Worm (Caenorhabditis elegans) whole organism, L4 larva: ENCODE data around the gene F29C4.4.

Experiments used
- T26A8.4 ChIP-seq: fragments of 200-800 bp; sonication (Bioruptor generic); IDR thresholded peaks from 2 replicates; pipeline ENCODE4 v1.3.6; 2022; ENCODE audit warnings: missing genetic modification characterization, missing compliant biosample characterization
- Y105C5A.15 ChIP-seq: fragments of 200-800 bp; sonication (Bioruptor generic); IDR thresholded peaks from 2 replicates; pipeline ENCODE4 v1.3.6; 2022; ENCODE audit warnings: missing genetic modification characterization, missing compliant biosample characterization
- Y48G9A.11 ChIP-seq: fragments of 200-800 bp; sonication (Bioruptor generic); IDR thresholded peaks from 2 replicates; pipeline ENCODE4 v1.3.6; 2022; ENCODE audit warnings: missing genetic modification reagents, missing genetic modification characterization, missing compliant biosample characterization
- aly-2 ChIP-seq: sonication (generic microtip); optimal IDR thresholded peaks from 2 replicates; lab custom pipeline; 2018; ENCODE audit warnings: missing biosample characterization, missing genetic modification characterization
- attf-4 ChIP-seq: sonication (generic microtip); optimal IDR thresholded peaks from 3 replicates; lab custom pipeline; 2017; ENCODE audit warnings: missing biosample characterization, missing genetic modification characterization
- ceh-82 ChIP-seq: sonication (generic microtip); optimal IDR thresholded peaks from 2 replicates; lab custom pipeline; 2017; ENCODE audit warnings: missing biosample characterization, missing genetic modification characterization
- ces-1 ChIP-seq: fragments of 150-350 bp; sonication (generic microtip); optimal IDR thresholded peaks from 4 replicates; lab custom pipeline; 2014; ENCODE audit warnings: missing biosample characterization, missing genetic modification reagents, missing genetic modification characterization
- daf-12 ChIP-seq: fragments of 150-350 bp; optimal IDR thresholded peaks from 2 replicates; lab custom pipeline; 2014; ENCODE audit warnings: missing biosample characterization, missing genetic modification reagents, missing genetic modification characterization
- duxl-1 ChIP-seq: sonication (generic microtip); optimal IDR thresholded peaks from 2 replicates; lab custom pipeline; 2016; ENCODE audit warnings: mild to moderate bottlenecking, missing genetic modification characterization, moderate library complexity, missing compliant biosample characterization; ENCODE audit not compliant: poor library complexity
- fkh-10 ChIP-seq: fragments of 150-350 bp; optimal IDR thresholded peaks from 2 replicates; lab custom pipeline; 2014; ENCODE audit warnings: missing biosample characterization, missing genetic modification reagents, missing genetic modification characterization
- lin-13 ChIP-seq: fragments of 150-350 bp; optimal IDR thresholded peaks from 2 replicates; lab custom pipeline; 2014; ENCODE audit warnings: missing biosample characterization, missing genetic modification reagents, missing genetic modification characterization
- madf-5 ChIP-seq, 2 experiments: fragments of 200-800 bp; sonication (Bioruptor generic); IDR thresholded peaks; 2 replicates each; pipeline ENCODE4 v1.3.6; 2022; ENCODE audit warnings: missing compliant biosample characterization in 2 of 2, missing genetic modification characterization in 2 of 2
- nhr-11 ChIP-seq: fragments of 150-350 bp; optimal IDR thresholded peaks from 2 replicates; lab custom pipeline; 2014; ENCODE audit warnings: missing biosample characterization, missing genetic modification characterization
- nhr-237 ChIP-seq: sonication (generic microtip); optimal IDR thresholded peaks from 2 replicates; lab custom pipeline; 2017; ENCODE audit warnings: missing biosample characterization, missing genetic modification characterization
- nhr-41 ChIP-seq: fragments of 200-800 bp; sonication (Bioruptor generic); IDR thresholded peaks from 2 replicates; pipeline ENCODE4 v1.3.6; 2022; ENCODE audit warnings: missing genetic modification reagents, missing genetic modification characterization, missing compliant biosample characterization
- pqm-1 ChIP-seq: sonication (generic microtip); optimal IDR thresholded peaks from 2 replicates; lab custom pipeline; 2017; ENCODE audit warnings: missing biosample characterization, missing genetic modification characterization
- sdz-12 ChIP-seq: fragments of 200-800 bp; sonication (Bioruptor generic); optimal IDR thresholded peaks from 2 replicates; lab custom pipeline; 2018; ENCODE audit warnings: mild to moderate bottlenecking, missing genetic modification characterization, missing compliant biosample characterization
- skn-1 ChIP-seq: fragments of 150-350 bp; optimal IDR thresholded peaks from 2 replicates; lab custom pipeline; 2014; ENCODE audit warnings: missing biosample characterization, missing genetic modification characterization
- snpc-1.2 ChIP-seq: fragments of 200-800 bp; sonication (Bioruptor generic); IDR thresholded peaks from 2 replicates; pipeline ENCODE4 v1.3.6; 2022; ENCODE audit warnings: missing genetic modification reagents, missing genetic modification characterization, missing compliant biosample characterization
- tra-1 ChIP-seq: fragments of 200-800 bp; sonication (Bioruptor generic); IDR thresholded peaks from 2 replicates; pipeline ENCODE4 v1.3.6; 2022; ENCODE audit warnings: missing genetic modification reagents, missing genetic modification characterization, missing compliant biosample characterization
- unc-62 ChIP-seq, 3 experiments: fragments of 150-350 bp in 1 of 3; sonication (generic microtip); optimal IDR thresholded peaks in 2 of 3; peaks in 1 of 3; 1 replicate in 1 of 3; 2 replicates in 2 of 3; lab custom pipeline; 2014 to 2017; ENCODE audit warnings: missing biosample characterization in 3 of 3, missing genetic modification characterization in 3 of 3, missing genetic modification reagents in 3 of 3, missing genotype in 1 of 3
- zfp-3 ChIP-seq: fragments of 200-800 bp; sonication (Bioruptor generic); conservative IDR thresholded peaks from 2 replicates; pipeline ENCODE4 v1.3.6; 2022; ENCODE audit warnings: missing genetic modification reagents, missing genetic modification characterization, missing compliant biosample characterization
- zip-2 ChIP-seq: fragments of 150-350 bp; optimal IDR thresholded peaks from 2 replicates; lab custom pipeline; 2014; ENCODE audit warnings: missing biosample characterization, missing genetic modification characterization
- ztf-7 ChIP-seq: fragments of 150-350 bp; optimal IDR thresholded peaks from 2 replicates; lab custom pipeline; 2014; ENCODE audit warnings: missing biosample characterization, missing genetic modification characterization

F29C4.4 gene

DNA sequence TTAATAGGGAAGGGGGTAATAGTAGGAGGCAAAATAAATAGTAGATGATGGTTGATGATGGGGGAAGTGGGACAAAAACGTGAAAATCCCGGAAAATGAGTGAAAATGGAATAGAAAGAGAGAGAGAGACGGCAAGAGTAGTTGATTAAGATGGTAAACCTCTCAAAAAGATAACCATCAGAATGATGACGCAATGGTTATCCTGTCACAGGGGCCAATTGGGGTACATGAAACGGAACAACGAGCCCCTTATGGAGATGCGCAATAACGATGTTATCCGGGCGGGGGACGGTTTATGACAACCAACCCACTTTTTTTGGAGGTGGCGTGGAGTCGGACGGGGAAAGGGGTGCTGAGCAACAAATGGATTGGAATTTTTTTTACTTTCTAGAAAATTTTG lies 38.3 kb downstream of the F29C4.4 start:
- no peak for TF ChIP-seq lin-13 (GFP tag; lab: Kevin White, UChicago)
- TF ChIP-seq fkh-10 (GFP tag; lab: Kevin White, UChicago), result no peak
- TF ChIP-seq pqm-1, result no peak
- TF ChIP-seq daf-12, result no peak
- no peak for TF ChIP-seq Y105C5A.15
- TF ChIP-seq skn-1 (tag; lab: Kevin White, UChicago), result no peak
- no peak for TF ChIP-seq zip-2 (tag; lab: Kevin White, UChicago)
- TF ChIP-seq snpc-1.2 (GFP tag; lab: Robert Waterston, UW), result no peak
- no peak for TF ChIP-seq ces-1 (GFP tag; lab: Kevin White, UChicago)
- TF ChIP-seq nhr-237 (tag; lab: Kevin White, UChicago), result no peak

DNA sequence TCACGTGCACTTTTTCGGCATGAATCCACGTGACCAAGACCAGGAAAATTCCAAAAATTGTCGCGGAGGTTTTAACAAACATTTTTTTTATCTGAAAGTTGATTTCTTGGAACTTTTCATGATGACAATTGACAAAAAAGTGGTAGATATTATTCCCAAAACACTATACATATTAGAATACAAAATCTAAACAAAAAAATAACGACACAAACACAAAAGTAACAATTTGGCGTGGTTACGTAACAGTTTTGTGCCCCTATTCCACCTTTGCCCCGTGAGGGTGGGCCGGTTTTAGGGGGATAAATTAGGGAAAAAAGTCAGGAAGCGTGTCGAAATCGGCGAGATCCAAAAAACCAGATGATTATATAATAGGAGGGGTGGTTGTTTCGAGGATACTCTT lies 46.3 kb downstream of the F29C4.4 start, which contains the start of gene gegf-1:
Gene gegf-1, minus strand, starts transcription at position 101 of the 400 bp plus-strand sequence.
- TF ChIP-seq T26A8.4 (GFP tag; lab: Robert Waterston, UW), result no peak
- no peak for TF ChIP-seq zfp-3 (GFP tag; lab: Robert Waterston, UW)
- no peak for TF ChIP-seq unc-62 (GFP tag; optimal IDR thresholded peaks at IDR 0.05 in 1 of 2; lab: Kevin White, UChicago)
- no peak for TF ChIP-seq unc-62 (tag; optimal IDR thresholded peaks at IDR 0.05; lab: Kevin White, UChicago)

DNA sequence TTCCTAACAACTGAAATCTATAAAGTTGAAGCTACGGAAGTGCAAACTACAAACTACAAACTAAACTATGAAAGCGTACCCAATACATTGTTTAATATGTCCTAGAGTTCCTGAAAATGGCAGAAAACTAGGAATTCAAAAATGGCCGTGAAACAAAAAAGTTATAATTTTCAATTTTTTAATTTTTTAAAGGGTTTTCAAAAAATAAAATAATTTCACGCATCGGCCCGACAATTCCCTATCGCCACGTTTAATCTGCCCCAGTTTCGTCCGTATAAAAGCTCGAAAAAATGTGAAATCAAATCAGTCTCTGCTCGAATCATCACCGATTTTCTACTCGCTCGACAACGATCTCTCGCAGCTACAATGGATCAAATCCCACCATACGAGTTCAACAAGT lies 47.2 kb downstream of the F29C4.4 start, which contains the start of gene Y38C1AA.7:
Gene Y38C1AA.7, plus strand, starts transcription at position 301 of the 400 bp plus-strand sequence.
- TF ChIP-seq duxl-1 (tag; lab: Kevin White, UChicago), result no peak
- no peak for TF ChIP-seq aly-2 (tag; lab: Kevin White, UChicago)
- no peak for TF ChIP-seq madf-5 (GFP tag; IDR thresholded peaks at IDR 0.05; lab: Robert Waterston, UW)
- TF ChIP-seq ceh-82 (tag; lab: Kevin White, UChicago), result no peak
- TF ChIP-seq zip-2 (tag; lab: Kevin White, UChicago), result no peak
- TF ChIP-seq nhr-11 (tag; lab: Kevin White, UChicago), result no peak

DNA sequence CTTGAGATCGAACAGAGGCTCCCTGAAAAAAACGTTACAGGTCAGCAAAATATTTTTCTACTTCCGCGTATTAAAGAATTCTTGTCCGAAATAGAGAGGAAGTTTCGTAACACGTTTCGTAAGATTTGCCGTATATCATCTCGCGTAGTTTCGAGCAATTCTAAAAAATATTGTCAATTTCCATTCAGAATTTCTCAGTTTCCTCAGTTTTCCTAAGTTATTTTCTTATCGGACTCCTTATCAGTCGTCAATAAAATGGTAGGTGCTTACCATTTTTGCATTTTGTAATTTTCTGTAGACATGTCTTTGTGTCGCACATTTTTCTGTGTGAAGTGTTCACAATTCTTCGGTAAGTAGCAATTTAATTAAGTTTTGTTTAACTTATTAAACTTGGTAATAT lies 48.4 kb downstream of the F29C4.4 start, which contains the start of gene Y38C1AA.19:
Gene Y38C1AA.19, plus strand, starts transcription at position 301 of the 400 bp plus-strand sequence.
- TF ChIP-seq madf-5 (GFP tag; IDR thresholded peaks at IDR 0.05; lab: Robert Waterston, UW) (no peak), attf-4 (tag; lab: Kevin White, UChicago) (no peak), lin-13 (GFP tag; lab: Kevin White, UChicago) (no peak), nhr-41 (GFP tag; lab: Robert Waterston, UW) (no peak), ztf-7 (tag; lab: Kevin White, UChicago) (no peak), Y48G9A.11 (no peak), sdz-12 (no peak), tra-1 (GFP tag; lab: Robert Waterston, UW) (no peak)
